Worm (Caenorhabditis elegans) whole organism, L1 larva: ENCODE results near the gene F26D2.16.

Experiments
- aly-2 ChIP-seq: fragments of 150-350 bp; optimal IDR thresholded peaks from 2 replicates; lab custom pipeline; 2014; ENCODE audit warnings: missing biosample characterization, missing genetic modification characterization
- ceh-63 ChIP-seq: fragments of 200-800 bp; sonication (Bioruptor generic); optimal IDR thresholded peaks from 2 replicates; lab custom pipeline; 2018; ENCODE audit warnings: mild to moderate bottlenecking, missing genetic modification characterization, missing compliant biosample characterization
- ceh-90 ChIP-seq: sonication (generic microtip); optimal IDR thresholded peaks from 2 replicates; lab custom pipeline; 2016; ENCODE audit warnings: missing genetic modification characterization, missing compliant biosample characterization
- egl-27 ChIP-seq, 2 experiments: fragments of 150-350 bp in 1 of 2; sonication (generic microtip); optimal IDR thresholded peaks; 3 replicates each; lab custom pipeline; 2017 to 2018; ENCODE audit warnings: missing biosample characterization in 2 of 2, missing genetic modification characterization in 2 of 2, missing genetic modification reagents in 2 of 2
- isw-1 ChIP-seq: fragments of 200-800 bp; sonication (Bioruptor generic); IDR thresholded peaks from 2 replicates; pipeline ENCODE4 v1.3.6; 2022; ENCODE audit warnings: missing genetic modification characterization, missing compliant biosample characterization
- lin-15B ChIP-seq: fragments of 150-350 bp; sonication (generic microtip); optimal IDR thresholded peaks from 3 replicates; lab custom pipeline; 2014; ENCODE audit warnings: missing biosample characterization, missing genetic modification characterization
- nhr-11 ChIP-seq: fragments of 150-350 bp; optimal IDR thresholded peaks from 2 replicates; lab custom pipeline; 2014; ENCODE audit warnings: missing biosample characterization, missing genetic modification characterization
- skn-1 ChIP-seq: fragments of 150-350 bp; optimal IDR thresholded peaks from 2 replicates; lab custom pipeline; 2014; ENCODE audit warnings: missing biosample characterization, missing genetic modification characterization
- snpc-4 ChIP-seq: fragments of 150-350 bp; optimal IDR thresholded peaks from 2 replicates; lab custom pipeline; 2014; ENCODE audit warnings: missing biosample characterization, missing genetic modification characterization
- sox-4 ChIP-seq: sonication (generic microtip); optimal IDR thresholded peaks from 2 replicates; lab custom pipeline; 2016; ENCODE audit warnings: missing genetic modification characterization, missing compliant biosample characterization
- tbx-2 ChIP-seq: sonication (generic microtip); optimal IDR thresholded peaks from 2 replicates; lab custom pipeline; 2016; ENCODE audit warnings: missing genetic modification characterization, missing compliant biosample characterization
- unc-130 ChIP-seq: fragments of 150-350 bp; optimal IDR thresholded peaks from 2 replicates; lab custom pipeline; 2017; ENCODE audit warnings: missing biosample characterization, missing genetic modification characterization, inconsistent platforms
- unc-62 ChIP-seq: fragments of 150-350 bp; optimal IDR thresholded peaks from 2 replicates; lab custom pipeline; 2014; ENCODE audit warnings: missing biosample characterization, missing genetic modification reagents, missing genetic modification characterization
- zag-1 ChIP-seq: fragments of 150-350 bp; optimal IDR thresholded peaks from 2 replicates; lab custom pipeline; 2014; ENCODE audit warnings: missing biosample characterization, missing genetic modification characterization

DNA sequence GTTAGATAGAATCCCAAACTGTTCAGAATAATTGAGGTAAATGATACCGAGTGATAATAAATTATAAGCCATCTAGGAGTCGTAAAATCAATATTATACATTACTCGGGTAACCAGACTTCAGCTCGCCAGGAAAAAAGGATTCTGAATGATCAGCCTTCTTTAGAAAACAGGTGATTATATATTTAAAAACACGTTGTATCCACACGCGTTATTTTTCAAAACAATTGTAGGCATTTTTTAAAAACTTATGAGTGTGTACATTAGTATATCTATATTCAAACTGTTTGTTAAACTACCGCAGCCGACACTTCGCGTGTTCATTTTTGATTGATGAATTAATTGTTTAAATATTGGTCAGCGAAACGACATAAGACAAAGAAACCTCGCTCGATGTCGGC is 31.4 kb downstream of the F26D2.16 start, which contains the start of gene sri-65:
- TF ChIP-seq zag-1 (tag; lab: Kevin White, UChicago) (no peak), egl-27 (tag; optimal IDR thresholded peaks at IDR 0.05; lab: Kevin White, UChicago) (no peak), ceh-90 (no peak), tbx-2 (tag; lab: Kevin White, UChicago) (no peak), unc-62 (no peak), sox-4 (tag; lab: Kevin White, UChicago) (no peak), aly-2 (no peak), nhr-11 (tag; lab: Kevin White, UChicago) (no peak), lin-15B (no peak), ceh-63 (GFP tag; lab: Kevin White, UChicago) (no peak), snpc-4 (tag; lab: Kevin White, UChicago) (no peak), skn-1 (tag; lab: Kevin White, UChicago) (no peak), unc-130 (no peak), isw-1 (no peak)
